Fruit fly (Drosophila melanogaster) whole organism, prepupa: ENCODE data around the gene Pgant8.

ENCODE experiments used
- CG11902 ChIP-seq: fragments of 200-800 bp; sonication (Bioruptor generic); optimal IDR thresholded peaks from 3 replicates; lab custom pipeline; 2016; ENCODE audit warnings: missing biosample characterization, missing genetic modification characterization
- CG8319 ChIP-seq: fragments of 200-800 bp; sonication (Bioruptor generic); optimal IDR thresholded peaks from 3 replicates; lab custom pipeline; 2016; ENCODE audit warnings: missing biosample characterization, missing genetic modification characterization
- Eip93F ChIP-seq: fragments of 200-800 bp; sonication (Bioruptor generic); optimal IDR thresholded peaks from 2 replicates; lab custom pipeline; 2016; ENCODE audit warnings: missing biosample characterization, mild to moderate bottlenecking, missing genetic modification characterization
- Gug ChIP-seq: fragments of 200-800 bp; sonication (Bioruptor generic); IDR thresholded peaks from 2 replicates; pipeline ENCODE4 v1.3.6; 2022; ENCODE audit warnings: missing biosample characterization, missing genetic modification characterization
- svp ChIP-seq: fragments of 200-800 bp; sonication (Bioruptor generic); peaks from one replicate; lab custom pipeline; 2016; ENCODE audit warnings: missing biosample characterization, missing genetic modification characterization

- TF ChIP-seq Gug (GFP tag; lab: Robert Waterston, UW) (no peak), Eip93F (GFP tag; lab: Kevin White, UChicago) (no peak), CG11902 (GFP tag; lab: Kevin White, UChicago) (no peak), CG8319 (GFP tag; lab: Kevin White, UChicago) (no peak), svp (GFP tag; lab: Kevin White, UChicago) (peak; percentile 39)
These were observed 345 bp downstream of the Pgant8 start for dm6 chr3L:15684017-15684416.
